Worm (Caenorhabditis elegans) whole organism, mixed stage, embryonic: ENCODE results near the gene ergi-3.
A peak's percentile ranks its signal among the peaks of the same experiment; 100 is the strongest.

ENCODE experiments used
- elt-1 ChIP-seq: sonication (generic microtip); optimal IDR thresholded peaks from 2 replicates; lab custom pipeline; 2017; ENCODE audit warnings: missing genetic modification characterization, mild to moderate bottlenecking, missing compliant biosample characterization, antibody characterized with exemption, moderate library complexity, borderline replicate concordance; ENCODE audit not compliant: insufficient read depth
- ham-2 ChIP-seq: fragments of 200-800 bp; sonication (Bioruptor generic); optimal IDR thresholded peaks from 2 replicates; lab custom pipeline; 2018; ENCODE audit warnings: mild to moderate bottlenecking, missing genetic modification characterization, missing compliant biosample characterization
- mep-1 ChIP-seq: fragments of 150-350 bp; optimal IDR thresholded peaks from 2 replicates; lab custom pipeline; 2017; ENCODE audit warnings: missing biosample characterization, missing genetic modification reagents, missing genetic modification characterization, inconsistent platforms
- nhr-237 ChIP-seq: fragments of 150-350 bp; optimal IDR thresholded peaks from 2 replicates; lab custom pipeline; 2014; ENCODE audit warnings: missing biosample characterization, missing genetic modification characterization
- nhr-76 ChIP-seq: sonication (generic microtip); optimal IDR thresholded peaks from 2 replicates; lab custom pipeline; 2017; ENCODE audit warnings: missing biosample characterization, missing genetic modification characterization
- pha-4 ChIP-seq: fragments of 150-350 bp; optimal IDR thresholded peaks from 2 replicates; lab custom pipeline; 2018; ENCODE audit warnings: missing biosample characterization, missing genetic modification reagents, missing genetic modification characterization
- sem-2 ChIP-seq: fragments of 200-800 bp; sonication (Bioruptor generic); optimal IDR thresholded peaks from 2 replicates; lab custom pipeline; 2018; ENCODE audit warnings: mild to moderate bottlenecking, missing genetic modification characterization, missing compliant biosample characterization
- snpc-4 ChIP-seq: fragments of 150-350 bp; optimal IDR thresholded peaks from 2 replicates; lab custom pipeline; 2014; ENCODE audit warnings: missing biosample characterization, missing genetic modification characterization
- sptf-1 ChIP-seq: sonication (generic microtip); optimal IDR thresholded peaks from 2 replicates; lab custom pipeline; 2017; ENCODE audit warnings: mild to moderate bottlenecking, missing genetic modification characterization, moderate library complexity, missing compliant biosample characterization
- unc-62 ChIP-seq: fragments of 150-350 bp; optimal IDR thresholded peaks from 2 replicates; lab custom pipeline; 2014; ENCODE audit warnings: missing biosample characterization, missing genetic modification reagents, missing genetic modification characterization
- ztf-11 ChIP-seq: fragments of 150-350 bp; optimal IDR thresholded peaks from 2 replicates; lab custom pipeline; 2014; ENCODE audit warnings: missing biosample characterization, missing genetic modification characterization

DNA sequence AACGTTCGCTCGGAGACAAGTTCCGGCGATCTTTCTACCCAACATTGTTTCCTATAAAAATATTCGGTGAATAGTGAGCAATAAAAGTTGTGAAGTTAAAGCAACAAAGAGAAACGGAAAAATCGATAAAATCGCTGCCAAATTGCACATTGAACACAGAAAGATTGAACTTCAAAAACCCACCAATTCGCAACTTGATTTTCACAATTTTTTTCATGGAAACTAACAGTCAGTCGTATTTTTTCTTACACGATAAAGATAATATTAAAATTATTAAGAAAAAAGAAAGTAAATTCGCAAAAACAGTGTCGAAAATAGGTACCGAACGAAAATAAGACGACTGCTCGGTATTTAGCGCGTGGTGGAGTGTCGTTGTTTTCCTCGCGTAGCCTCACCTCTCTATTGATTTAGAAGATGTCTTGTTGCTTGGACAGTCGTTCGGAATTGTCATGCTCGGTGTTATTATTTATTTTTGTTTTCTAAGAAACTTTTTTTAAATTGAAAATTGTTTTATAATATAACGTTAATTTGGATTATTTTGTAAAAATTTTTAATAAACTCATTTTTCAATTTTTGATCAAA, 26.1 kb downstream of the ergi-3 start, which contains the start of gene gas-1:
- TF ChIP-seq nhr-76 (tag; lab: Kevin White, UChicago) (no peak), nhr-237 (tag; lab: Kevin White, UChicago) (peak; percentile 17), unc-62 (no peak), elt-1 (tag; lab: Kevin White, UChicago) (no peak), ham-2 (no peak), pha-4 (tag; lab: Kevin White, UChicago) (no peak), sem-2 (GFP tag; lab: Kevin White, UChicago) (no peak), ztf-11 (tag; lab: Kevin White, UChicago) (no peak), mep-1 (tag; lab: Kevin White, UChicago) (peak; percentile 26), sptf-1 (tag; lab: Kevin White, UChicago) (no peak), snpc-4 (no peak)
